Fruit fly (Drosophila melanogaster) whole organism, embryonic: ENCODE results near the gene CG14958.

Experiments used
- ATbp ChIP-seq: fragments of 200-800 bp; sonication (Bioruptor generic); optimal IDR thresholded peaks from 2 replicates; lab custom pipeline; 2017; ENCODE audit warnings: missing biosample characterization, mild to moderate bottlenecking, missing genetic modification characterization, missing genetic modification reagents
- Atf3 ChIP-seq: fragments of 200-800 bp; sonication (Bioruptor generic); optimal IDR thresholded peaks from 3 replicates; lab custom pipeline; 2016; ENCODE audit warnings: missing biosample characterization, missing genetic modification characterization
- BtbVII ChIP-seq: fragments of 200-800 bp; sonication (Bioruptor generic); optimal IDR thresholded peaks from 3 replicates; lab custom pipeline; 2017; ENCODE audit warnings: missing biosample characterization, mild to moderate bottlenecking, missing genetic modification characterization
- Bteb2 ChIP-seq: fragments of 200-800 bp; sonication (Bioruptor generic); optimal IDR thresholded peaks from 2 replicates; lab custom pipeline; 2016; ENCODE audit warnings: missing biosample characterization, missing genetic modification characterization
- CG10209 ChIP-seq: fragments of 200-800 bp; sonication (Bioruptor generic); optimal IDR thresholded peaks from 3 replicates; lab custom pipeline; 2017; ENCODE audit warnings: missing biosample characterization, mild to moderate bottlenecking, missing genetic modification characterization, missing genetic modification reagents
- CG10543 ChIP-seq: fragments of 200-800 bp; sonication (Bioruptor generic); optimal IDR thresholded peaks from 3 replicates; lab custom pipeline; 2017; ENCODE audit warnings: missing biosample characterization, mild to moderate bottlenecking, missing genetic modification characterization, moderate library complexity
- CG11085 ChIP-seq: fragments of 200-800 bp; sonication (Bioruptor generic); IDR thresholded peaks from 2 replicates; pipeline ENCODE4 v1.3.6; 2022; ENCODE audit warnings: missing biosample characterization, missing genetic modification characterization
- CG11247 ChIP-seq: fragments of 200-800 bp; sonication (Bioruptor generic); IDR thresholded peaks from 2 replicates; pipeline ENCODE4 v1.3.6; 2022; ENCODE audit warnings: missing biosample characterization, missing genetic modification characterization
- CG12744 ChIP-seq: fragments of 200-800 bp; sonication (Bioruptor generic); optimal IDR thresholded peaks from 2 replicates; lab custom pipeline; 2016; ENCODE audit warnings: missing biosample characterization, missing genetic modification characterization
- CG14860 ChIP-seq: fragments of 200-800 bp; sonication (Bioruptor generic); IDR thresholded peaks from 3 replicates; pipeline ENCODE4 v1.3.6; 2022; ENCODE audit warnings: missing biosample characterization, missing genetic modification characterization; ENCODE audit not compliant: partially characterized antibody
- CG1832 ChIP-seq: fragments of 200-800 bp; sonication (Bioruptor generic); optimal IDR thresholded peaks from 2 replicates; lab custom pipeline; 2017; ENCODE audit warnings: missing biosample characterization, mild to moderate bottlenecking, missing genetic modification characterization, inconsistent platforms
- CG2116 ChIP-seq: fragments of 200-800 bp; sonication (Bioruptor generic); optimal IDR thresholded peaks from 3 replicates; lab custom pipeline; 2018; ENCODE audit warnings: missing biosample characterization, mild to moderate bottlenecking, missing genetic modification characterization
- CG30403 ChIP-seq: fragments of 200-800 bp; sonication (Bioruptor generic); optimal IDR thresholded peaks from 3 replicates; lab custom pipeline; 2016; ENCODE audit warnings: missing biosample characterization, missing genetic modification characterization
- CG3163 ChIP-seq: fragments of 200-800 bp; sonication (Bioruptor generic); optimal IDR thresholded peaks from 3 replicates; lab custom pipeline; 2016; ENCODE audit warnings: missing biosample characterization, missing genetic modification characterization
- CG32772 ChIP-seq: fragments of 200-800 bp; sonication (Bioruptor generic); IDR thresholded peaks from 2 replicates; pipeline ENCODE4 v1.3.6; 2022; ENCODE audit warnings: missing biosample characterization, missing genetic modification characterization
- CG33213 ChIP-seq: fragments of 200-800 bp; sonication (Bioruptor generic); optimal IDR thresholded peaks from 3 replicates; lab custom pipeline; 2016; ENCODE audit warnings: missing biosample characterization, missing genetic modification characterization
- CG34422 ChIP-seq: fragments of 200-800 bp; sonication (Bioruptor generic); IDR thresholded peaks from 3 replicates; pipeline ENCODE4 v1.3.6; 2022; ENCODE audit warnings: missing biosample characterization, missing genetic modification characterization
- CG43689 ChIP-seq: fragments of 200-800 bp; sonication (Bioruptor generic); IDR thresholded peaks from 2 replicates; pipeline ENCODE4 v1.3.6; 2022; ENCODE audit warnings: missing biosample characterization, missing genetic modification characterization
- CG4854 ChIP-seq: fragments of 200-800 bp; sonication (Bioruptor generic); optimal IDR thresholded peaks from 2 replicates; lab custom pipeline; 2016; ENCODE audit warnings: missing biosample characterization, missing genetic modification characterization, inconsistent platforms
- CG6791 ChIP-seq: fragments of 200-800 bp; sonication (Bioruptor generic); IDR thresholded peaks from 3 replicates; pipeline ENCODE4 v1.3.6; 2022; ENCODE audit warnings: missing biosample characterization, missing genetic modification characterization; ENCODE audit not compliant: partially characterized antibody
- CG6813 ChIP-seq: fragments of 200-800 bp; sonication (Bioruptor generic); optimal IDR thresholded peaks from 2 replicates; lab custom pipeline; 2017; ENCODE audit warnings: missing biosample characterization, missing genetic modification characterization, mild to moderate bottlenecking, moderate library complexity, missing genetic modification reagents
- CoRest ChIP-seq: fragments of 200-800 bp; sonication (Bioruptor generic); optimal IDR thresholded peaks from 3 replicates; lab custom pipeline; 2018; ENCODE audit warnings: missing biosample characterization, mild to moderate bottlenecking, missing genetic modification characterization, moderate library complexity
- D ChIP-seq, 2 experiments: fragments of 200-800 bp in 1 of 2; fragments of >200 bp in 1 of 2; sonication (Bioruptor generic) in 1 of 2; optimal IDR thresholded peaks; 2 replicates in 1 of 2; 3 replicates in 1 of 2; lab custom pipeline; 2017; ENCODE audit warnings: mild to moderate bottlenecking in 1 of 2, missing biosample characterization in 1 of 2, missing genetic modification characterization in 1 of 2, missing genetic modification reagents in 1 of 2
- Dbx ChIP-seq: fragments of 200-800 bp; sonication (Bioruptor generic); IDR thresholded peaks from 3 replicates; pipeline ENCODE4 v1.3.6; 2022; ENCODE audit warnings: missing biosample characterization, missing genetic modification characterization
- Dek ChIP-seq: fragments of 200-800 bp; sonication (Bioruptor generic); optimal IDR thresholded peaks from 3 replicates; lab custom pipeline; 2019; ENCODE audit warnings: missing biosample characterization, mild to moderate bottlenecking, missing genetic modification characterization, moderate library complexity
- Ets65A ChIP-seq: fragments of 200-800 bp; sonication (Bioruptor generic); peaks from one replicate; lab custom pipeline; 2016; ENCODE audit warnings: missing biosample characterization, missing genetic modification characterization
- HLH54F ChIP-seq: fragments of 200-800 bp; sonication (Bioruptor generic); optimal IDR thresholded peaks from 3 replicates; lab custom pipeline; 2016; ENCODE audit warnings: missing biosample characterization, missing genetic modification characterization
- HLHmδ ChIP-seq: fragments of 200-800 bp; sonication (Bioruptor generic); optimal IDR thresholded peaks from 2 replicates; lab custom pipeline; 2018; ENCODE audit warnings: missing biosample characterization, mild to moderate bottlenecking, missing genetic modification characterization, moderate library complexity
- Hr51 ChIP-seq, 2 experiments: fragments of 200-800 bp; sonication (Bioruptor generic); optimal IDR thresholded peaks; 2 replicates in 1 of 2; 3 replicates in 1 of 2; lab custom pipeline; 2016 to 2018; ENCODE audit warnings: missing biosample characterization in 2 of 2, missing genetic modification characterization in 2 of 2, mild to moderate bottlenecking in 1 of 2, moderate library complexity in 1 of 2
- Mes4 ChIP-seq: fragments of 200-800 bp; sonication (Bioruptor generic); optimal IDR thresholded peaks from 2 replicates; lab custom pipeline; 2016; ENCODE audit warnings: missing biosample characterization, missing genetic modification characterization
- Mrtf ChIP-seq: fragments of 200-800 bp; sonication (Bioruptor generic); IDR thresholded peaks from 3 replicates; pipeline ENCODE4 v1.3.6; 2022; ENCODE audit warnings: missing biosample characterization, missing genetic modification characterization
- NfI ChIP-seq: fragments of 200-800 bp; sonication (Bioruptor generic); optimal IDR thresholded peaks from 3 replicates; lab custom pipeline; 2018; ENCODE audit warnings: missing biosample characterization, mild to moderate bottlenecking, missing genetic modification characterization, moderate library complexity
- Side ChIP-seq: fragments of 200-800 bp; sonication (Bioruptor generic); optimal IDR thresholded peaks from 2 replicates; lab custom pipeline; 2016; ENCODE audit warnings: missing biosample characterization, missing genetic modification characterization
- Ssrp ChIP-seq: fragments of 200-800 bp; sonication (Bioruptor generic); optimal IDR thresholded peaks from 2 replicates; lab custom pipeline; 2018; ENCODE audit warnings: missing biosample characterization, mild to moderate bottlenecking, missing genetic modification characterization, moderate library complexity
- Stat92E ChIP-seq, 3 experiments: fragments of >200 bp in 2 of 3; fragments of 200-800 bp in 1 of 3; sonication (Bioruptor generic) in 1 of 3; optimal IDR thresholded peaks; 2 replicates each; lab custom pipeline; 2017 to 2019; ENCODE audit warnings: missing biosample characterization in 3 of 3, missing genetic modification characterization in 3 of 3, mild to moderate bottlenecking in 1 of 3, moderate library complexity in 1 of 3
- az2 ChIP-seq: fragments of 200-800 bp; sonication (Bioruptor generic); optimal IDR thresholded peaks from 3 replicates; lab custom pipeline; 2016; ENCODE audit warnings: missing biosample characterization, missing genetic modification characterization
- bcd ChIP-seq: fragments of 200-800 bp; sonication (Bioruptor generic); optimal IDR thresholded peaks from 2 replicates; lab custom pipeline; 2017; ENCODE audit warnings: missing biosample characterization, mild to moderate bottlenecking, missing genetic modification characterization
- da ChIP-seq: fragments of 200-800 bp; sonication (Bioruptor generic); optimal IDR thresholded peaks from 2 replicates; lab custom pipeline; 2016; ENCODE audit warnings: missing biosample characterization, missing genetic modification characterization
- fu2 ChIP-seq: fragments of 200-800 bp; sonication (Bioruptor generic); optimal IDR thresholded peaks from 2 replicates; lab custom pipeline; 2016; ENCODE audit warnings: missing biosample characterization, missing genetic modification characterization
- gt ChIP-seq: fragments of 200-800 bp; sonication (Bioruptor generic); IDR thresholded peaks from 2 replicates; pipeline ENCODE4 v1.3.6; 2022; ENCODE audit warnings: missing biosample characterization, missing genetic modification characterization
- ind ChIP-seq: fragments of 200-800 bp; sonication (Bioruptor generic); optimal IDR thresholded peaks from 3 replicates; lab custom pipeline; 2016; ENCODE audit warnings: missing biosample characterization, missing genetic modification characterization
- insv ChIP-seq, 2 experiments: fragments of 200-800 bp; sonication (Bioruptor generic); optimal IDR thresholded peaks; 3 replicates each; lab custom pipeline; 2016 to 2018; ENCODE audit warnings: missing biosample characterization in 2 of 2, missing genetic modification characterization in 2 of 2
- nom ChIP-seq: fragments of 200-800 bp; sonication (Bioruptor generic); optimal IDR thresholded peaks from 2 replicates; lab custom pipeline; 2017; ENCODE audit warnings: missing biosample characterization, missing genetic modification characterization, mild to moderate bottlenecking, moderate library complexity, missing genetic modification reagents
- onecut ChIP-seq: fragments of 200-800 bp; sonication (Bioruptor generic); IDR thresholded peaks from 2 replicates; pipeline ENCODE4 v1.3.6; 2022; ENCODE audit warnings: missing biosample characterization, missing genetic modification characterization
- pho ChIP-seq: fragments of 200-800 bp; sonication (Bioruptor generic); optimal IDR thresholded peaks from 2 replicates; lab custom pipeline; 2016; ENCODE audit warnings: missing biosample characterization, missing genetic modification characterization
- psq ChIP-seq: fragments of 200-800 bp; sonication (Bioruptor generic); optimal IDR thresholded peaks from 2 replicates; lab custom pipeline; 2017; ENCODE audit warnings: missing biosample characterization, missing genetic modification characterization
- sd ChIP-seq: fragments of 200-800 bp; sonication (Bioruptor generic); optimal IDR thresholded peaks from 3 replicates; lab custom pipeline; 2018; ENCODE audit warnings: missing biosample characterization, mild to moderate bottlenecking, missing genetic modification characterization, moderate library complexity
- vvl ChIP-seq: fragments of 200-800 bp; sonication (Bioruptor generic); IDR thresholded peaks from 2 replicates; pipeline ENCODE4 v1.3.6; 2022; ENCODE audit warnings: missing biosample characterization, missing genetic modification characterization
- zfh2 ChIP-seq: fragments of 200-800 bp; sonication (Bioruptor generic); optimal IDR thresholded peaks from 2 replicates; lab custom pipeline; 2016; ENCODE audit warnings: missing biosample characterization, missing genetic modification characterization

The CG14958 gene

dm6 chr3L:3225769-3226457 lies 36.1 kb downstream of the CG14958 start (continued):
- TF ChIP-seq sd (tag; lab: Kevin White, UChicago) = no peak
- 0 out of 3 replicates have a peak, but pooled peaks have one; percentile 13 for TF ChIP-seq Dbx
- TF ChIP-seq CG12744 (GFP tag; lab: Kevin White, UChicago) = no peak
- TF ChIP-seq CG33213 (GFP tag; lab: Kevin White, UChicago) = no peak
- no peak for TF ChIP-seq ATbp
- TF ChIP-seq CG2116 (GFP tag; lab: Kevin White, UChicago) = no peak
- peak; percentile 46 for TF ChIP-seq HLHmδ (GFP tag; lab: Kevin White, UChicago)
- TF ChIP-seq CG14860 (GFP tag; lab: Robert Waterston, UW) = no peak
- no peak for TF ChIP-seq Mes4 (GFP tag; lab: Kevin White, UChicago)
- TF ChIP-seq CG30403 (GFP tag; lab: Kevin White, UChicago) = no peak
- TF ChIP-seq CG10543 (GFP tag; lab: Kevin White, UChicago) = peak; percentile 23
- no peak for TF ChIP-seq CG11247
- TF ChIP-seq Ssrp (tag; lab: Kevin White, UChicago) = no peak
- no peak for TF ChIP-seq fu2
- TF ChIP-seq Side (GFP tag; lab: Kevin White, UChicago) = no peak
- TF ChIP-seq Mrtf (GFP tag; lab: Robert Waterston, UW) = no peak
- no peak for TF ChIP-seq da (GFP tag; lab: Kevin White, UChicago)
- no peak for TF ChIP-seq CG10209
- TF ChIP-seq nom (GFP tag; lab: Kevin White, UChicago) = peak; percentile 68
- TF ChIP-seq CG34422 = peak; percentile 28; the same call in 1 of the 3 replicates
- no peak for TF ChIP-seq CoRest (tag; lab: Kevin White, UChicago)
- TF ChIP-seq CG6791 (GFP tag; lab: Robert Waterston, UW) = no peak
- no peak for TF ChIP-seq zfh2
- no peak for TF ChIP-seq insv (GFP tag; optimal IDR thresholded peaks at IDR 0.05; lab: Kevin White, UChicago)
- TF ChIP-seq CG6813 = no peak
- no peak for TF ChIP-seq Stat92E (GFP tag; optimal IDR thresholded peaks at IDR 0.05; lab: Kevin White, UChicago)
- no peak for TF ChIP-seq az2
- no peak for TF ChIP-seq Bteb2 (GFP tag; lab: Kevin White, UChicago)
- TF ChIP-seq gt (GFP tag; lab: Robert Waterston, UW) = no peak
- TF ChIP-seq CG3163 (GFP tag; lab: Kevin White, UChicago) = peak; percentile 66
- TF ChIP-seq Atf3 (GFP tag; lab: Kevin White, UChicago) = no peak
- TF ChIP-seq NfI (GFP tag; lab: Kevin White, UChicago) = peak; percentile 6
- TF ChIP-seq onecut (GFP tag; lab: Robert Waterston, UW) = peak; percentile 6; the same call in 1 of the 2 replicates
- no peak for TF ChIP-seq pho (GFP tag; lab: Kevin White, UChicago)
- TF ChIP-seq HLH54F (GFP tag; lab: Kevin White, UChicago) = no peak
- no peak for TF ChIP-seq Dek (tag; lab: Kevin White, UChicago)
- no peak for TF ChIP-seq bcd (GFP tag; lab: Kevin White, UChicago)
- TF ChIP-seq CG1832 (GFP tag; lab: Kevin White, UChicago) = peak; percentile 87
- TF ChIP-seq ind (GFP tag; lab: Kevin White, UChicago) = no peak
- no peak for TF ChIP-seq CG11085 (GFP tag; lab: Robert Waterston, UW)
- TF ChIP-seq CG4854 (GFP tag; lab: Kevin White, UChicago) = no peak
- no peak for TF ChIP-seq CG32772 (GFP tag; lab: Robert Waterston, UW)
- no peak for TF ChIP-seq Ets65A (GFP tag; lab: Kevin White, UChicago)
- TF ChIP-seq BtbVII (GFP tag; lab: Kevin White, UChicago) = peak; percentile 51
- peak; percentile 18 for TF ChIP-seq psq
- no peak for TF ChIP-seq CG43689 (GFP tag; lab: Robert Waterston, UW)
- TF ChIP-seq Hr51 (GFP tag; optimal IDR thresholded peaks at IDR 0.05; lab: Kevin White, UChicago) = no peak
- TF ChIP-seq vvl (GFP tag; lab: Robert Waterston, UW) = no peak
- no peak for TF ChIP-seq D (optimal IDR thresholded peaks at IDR 0.05; lab: Kevin White, UChicago)
- TF ChIP-seq D (GFP tag; optimal IDR thresholded peaks at IDR 0.05; lab: Kevin White, UChicago) = no peak
